Worm (Caenorhabditis elegans): Measurements from ENCODE around the gene ipla-2.

Gene ipla-2

ce11 chrX:9856618-9857017, 18.8 kb upstream of the ipla-2 start, which contains the start of gene R07B1.11:
TSS of gene R07B1.11 (plus strand) at chrX:9856918.
- TF ChIP-seq ces-1 (GFP tag; optimal IDR thresholded peaks at IDR 0.05) = no peak
- TF ChIP-seq mef-2 (tag; optimal IDR thresholded peaks at IDR 0.05) = no peak
- TF ChIP-seq fkh-8 (tag; optimal IDR thresholded peaks at IDR 0.05) = no peak
- TF ChIP-seq egl-13 (tag; optimal IDR thresholded peaks at IDR 0.05) = no peak
- no peak for TF ChIP-seq mdl-1 (tag; optimal IDR thresholded peaks at IDR 0.05)
- no peak for TF ChIP-seq zag-1 (tag; optimal IDR thresholded peaks at IDR 0.05)
- no peak for TF ChIP-seq nhr-47 (tag; optimal IDR thresholded peaks at IDR 0.05)
- no peak for TF ChIP-seq lin-14 (GFP tag; optimal IDR thresholded peaks at IDR 0.05)
- TF ChIP-seq dpl-1 (GFP tag; optimal IDR thresholded peaks at IDR 0.05) = no peak
- no peak for TF ChIP-seq snpc-4 (tag; optimal IDR thresholded peaks at IDR 0.05)
- no peak for TF ChIP-seq lin-39 (tag; optimal IDR thresholded peaks at IDR 0.05)
- TF ChIP-seq zip-4 (GFP tag; optimal IDR thresholded peaks at IDR 0.05) = no peak
- no peak for TF ChIP-seq nhr-84 (tag; optimal IDR thresholded peaks at IDR 0.05)
- no peak for TF ChIP-seq lsy-2 (tag; optimal IDR thresholded peaks at IDR 0.05)
- TF ChIP-seq unc-86 (tag; optimal IDR thresholded peaks at IDR 0.05) = no peak
- TF ChIP-seq efl-1 (optimal IDR thresholded peaks at IDR 0.05) = no peak
- TF ChIP-seq efl-1 (GFP tag; optimal IDR thresholded peaks at IDR 0.05 in 1 of 2) = no peak
- no peak for TF ChIP-seq egl-27 (tag; optimal IDR thresholded peaks at IDR 0.05)
- TF ChIP-seq ets-5 (GFP tag; IDR thresholded peaks at IDR 0.05) = no peak
- no peak for TF ChIP-seq unc-98 (GFP tag; IDR thresholded peaks at IDR 0.05)
- TF ChIP-seq efl-3 (GFP tag; optimal IDR thresholded peaks at IDR 0.05) = no peak

ce11 chrX:9851745-9852330, 14.0 kb upstream of the ipla-2 start, which contains the start of gene lec-7:
TSS of gene lec-7 (plus strand) at chrX:9852041.
- TF ChIP-seq efl-3 (GFP tag; optimal IDR thresholded peaks at IDR 0.05) (no peak), fkh-4 (tag; optimal IDR thresholded peaks at IDR 0.05; ENCODE audit: borderline replicate concordance) (no peak), ztf-11 (tag; optimal IDR thresholded peaks at IDR 0.05) (no peak), elt-2 (tag; optimal IDR thresholded peaks at IDR 0.05) (peak; percentile 14), Y116A8C.19 (tag; optimal IDR thresholded peaks at IDR 0.05; ENCODE audit: borderline replicate concordance) (no peak), skn-1 (tag; optimal IDR thresholded peaks at IDR 0.05) (peak; percentile 3), ceh-8 (GFP tag; optimal IDR thresholded peaks at IDR 0.05) (no peak), nhr-77 (tag; optimal IDR thresholded peaks at IDR 0.05) (peak; percentile 0), egl-27 (tag; optimal IDR thresholded peaks at IDR 0.05) (no peak), lin-39 (tag; optimal IDR thresholded peaks at IDR 0.05) (no peak)

- no peak for TF ChIP-seq sup-37 (GFP tag; optimal IDR thresholded peaks at IDR 0.05)
- peak; percentile 22 for TF ChIP-seq elt-2 (tag; optimal IDR thresholded peaks at IDR 0.05)
- no peak for TF ChIP-seq Y116A8C.19 (tag; optimal IDR thresholded peaks at IDR 0.05; ENCODE audit: borderline replicate concordance)
- no peak for TF ChIP-seq fkh-4 (tag; optimal IDR thresholded peaks at IDR 0.05; ENCODE audit: borderline replicate concordance)
- TF ChIP-seq unc-130 (tag; optimal IDR thresholded peaks at IDR 0.05) = no peak
- TF ChIP-seq nhr-12 (tag; optimal IDR thresholded peaks at IDR 0.05) = no peak
Measured at ce11 chrX:9850258-9850657, 12.4 kb upstream of the ipla-2 start, which contains the start of gene lec-8. TSS of gene lec-8 (plus strand) at chrX:9850571.

ce11 chrX:9848214-9848789, 10.5 kb upstream of the ipla-2 start:
- TF ChIP-seq vab-15 (tag; optimal IDR thresholded peaks at IDR 0.05) (peak; percentile 92), fkh-4 (tag; optimal IDR thresholded peaks at IDR 0.05; ENCODE audit: borderline replicate concordance) (no peak), blmp-1 (tag; optimal IDR thresholded peaks at IDR 0.05) (peak; percentile 45)

ce11 chrX:9846975-9847374, 9.1 kb upstream of the ipla-2 start, which contains the start of gene vab-15:
TSS of gene vab-15 (plus strand) at chrX:9847275.
- TF ChIP-seq C04F5.9 (tag; optimal IDR thresholded peaks at IDR 0.05) (no peak), F16B12.6 (tag; optimal IDR thresholded peaks at IDR 0.05) (no peak), aha-1 (tag; optimal IDR thresholded peaks at IDR 0.05) (no peak), tbx-2 (tag; optimal IDR thresholded peaks at IDR 0.05) (no peak), ceh-8 (GFP tag; optimal IDR thresholded peaks at IDR 0.05) (no peak), ztf-4 (tag; optimal IDR thresholded peaks at IDR 0.05) (no peak), fkh-10 (GFP tag; optimal IDR thresholded peaks at IDR 0.05) (no peak), sox-4 (tag; optimal IDR thresholded peaks at IDR 0.05) (no peak), C16A3.4 (tag; optimal IDR thresholded peaks at IDR 0.05) (no peak)
